Fruit fly (Drosophila melanogaster): ENCODE measurements around the gene CG43922.

dm6 chr2L:6283376-6283775, 25.2 kb downstream of the CG43922 start:
- no peak for TF ChIP-seq rgr (GFP tag; optimal IDR thresholded peaks at IDR 0.05)
- no peak for TF ChIP-seq dsf (GFP tag; optimal IDR thresholded peaks at IDR 0.05; ENCODE audit: borderline replicate concordance)
- no peak for TF ChIP-seq HLH106 (tag; optimal IDR thresholded peaks at IDR 0.05)
- TF ChIP-seq usp (GFP tag; optimal IDR thresholded peaks at IDR 0.05): no peak
- no peak for TF ChIP-seq CrebA (GFP tag; optimal IDR thresholded peaks at IDR 0.05; ENCODE audit: borderline replicate concordance)
- no peak for TF ChIP-seq h (GFP tag; optimal IDR thresholded peaks at IDR 0.05)
- no peak for TF ChIP-seq psq (GFP tag; optimal IDR thresholded peaks at IDR 0.05)
- no peak for TF ChIP-seq lola (GFP tag; optimal IDR thresholded peaks at IDR 0.05)
- no peak for TF ChIP-seq Rel (GFP tag; optimal IDR thresholded peaks at IDR 0.05)
- no peak for TF ChIP-seq Rel (tag; optimal IDR thresholded peaks at IDR 0.05)
- TF ChIP-seq GATAd (GFP tag; optimal IDR thresholded peaks at IDR 0.05): no peak
- TF ChIP-seq OdsH (GFP tag; optimal IDR thresholded peaks at IDR 0.05): no peak
- no peak for TF ChIP-seq brk (GFP tag; optimal IDR thresholded peaks at IDR 0.05)
- no peak for TF ChIP-seq Dfd (GFP tag; optimal IDR thresholded peaks at IDR 0.05)

Measured in whole organism, wandering third instar larva.